Fruit fly (Drosophila melanogaster) whole organism, prepupa: Measurements from ENCODE around the gene Sac1.

ENCODE experiments used
- Blimp-1 ChIP-seq: fragments of 200-800 bp; sonication (Bioruptor generic); optimal IDR thresholded peaks from 3 replicates; lab custom pipeline; 2017; ENCODE audit warnings: missing biosample characterization, missing genetic modification characterization, mild to moderate bottlenecking, moderate library complexity, missing genetic modification reagents
- CG34406 ChIP-seq: fragments of 200-800 bp; sonication (Bioruptor generic); optimal IDR thresholded peaks from 3 replicates; lab custom pipeline; 2016; ENCODE audit warnings: missing biosample characterization, missing genetic modification characterization
- CG3919 ChIP-seq: fragments of 200-800 bp; sonication (Bioruptor generic); optimal IDR thresholded peaks from 3 replicates; lab custom pipeline; 2016; ENCODE audit warnings: missing biosample characterization, missing genetic modification characterization
- CG4318 ChIP-seq: fragments of 200-800 bp; sonication (Bioruptor generic); optimal IDR thresholded peaks from 3 replicates; lab custom pipeline; 2017; ENCODE audit warnings: missing biosample characterization, mild to moderate bottlenecking, missing genetic modification characterization
- CG6808 ChIP-seq: fragments of 200-800 bp; sonication (Bioruptor generic); optimal IDR thresholded peaks from 3 replicates; lab custom pipeline; 2017; ENCODE audit warnings: missing biosample characterization, missing genetic modification characterization, mild to moderate bottlenecking, moderate library complexity, missing genetic modification reagents
- CG6854 ChIP-seq: fragments of 200-800 bp; sonication (Bioruptor generic); optimal IDR thresholded peaks from 2 replicates; lab custom pipeline; 2017; ENCODE audit warnings: missing biosample characterization, mild to moderate bottlenecking, missing genetic modification characterization
- Gug ChIP-seq: fragments of 200-800 bp; sonication (Bioruptor generic); IDR thresholded peaks from 2 replicates; pipeline ENCODE4 v1.3.6; 2022; ENCODE audit warnings: missing biosample characterization, missing genetic modification characterization
- Hr38 ChIP-seq: sonication (Bioruptor generic); optimal IDR thresholded peaks from 2 replicates; lab custom pipeline; 2016; ENCODE audit warnings: missing biosample characterization, missing genetic modification characterization
- Hr39 ChIP-seq: fragments of 200-800 bp; sonication (Bioruptor generic); optimal IDR thresholded peaks from 2 replicates; lab custom pipeline; 2016; ENCODE audit warnings: missing biosample characterization, missing genetic modification characterization
- Hr4 ChIP-seq: fragments of 200-800 bp; sonication (Bioruptor generic); optimal IDR thresholded peaks from 3 replicates; lab custom pipeline; 2016; ENCODE audit warnings: missing biosample characterization, missing genetic modification characterization
- Lpt ChIP-seq: fragments of 200-800 bp; sonication (Bioruptor generic); optimal IDR thresholded peaks from 3 replicates; lab custom pipeline; 2016; ENCODE audit warnings: missing biosample characterization, missing genetic modification characterization
- OdsH ChIP-seq: fragments of 200-800 bp; sonication (Bioruptor generic); optimal IDR thresholded peaks from 3 replicates; lab custom pipeline; 2016; ENCODE audit warnings: missing biosample characterization, missing genetic modification characterization
- Smox ChIP-seq: fragments of 200-800 bp; sonication (Bioruptor generic); optimal IDR thresholded peaks from 3 replicates; lab custom pipeline; 2016; ENCODE audit warnings: missing biosample characterization, missing genetic modification characterization
- pdm3 ChIP-seq: fragments of 200-800 bp; sonication (Bioruptor generic); optimal IDR thresholded peaks from 3 replicates; lab custom pipeline; 2016; ENCODE audit warnings: missing biosample characterization, missing genetic modification characterization

DNA sequence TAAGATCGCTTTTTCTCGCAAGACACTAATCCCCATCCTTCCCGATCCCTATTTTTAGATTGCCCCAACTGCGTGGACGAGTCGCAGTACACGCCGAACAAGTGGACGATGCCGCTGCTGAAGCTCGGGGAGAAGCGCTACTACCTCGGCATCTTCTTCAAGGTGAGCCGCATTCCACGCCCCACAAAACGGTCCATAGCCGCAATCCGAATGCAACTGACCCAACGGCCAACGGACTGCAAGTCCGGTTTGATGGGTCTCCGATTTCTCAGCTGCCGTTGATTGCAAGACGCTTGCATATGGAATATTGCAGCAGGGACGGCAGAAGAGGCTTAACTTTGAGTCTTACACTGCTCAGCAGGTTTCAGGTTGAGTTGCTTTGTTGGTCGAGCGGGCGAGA is 21.4 kb downstream of the Sac1 start:
- no peak for TF ChIP-seq CG6854 (GFP tag; lab: Kevin White, UChicago)
- no peak for TF ChIP-seq Hr39 (GFP tag; lab: Kevin White, UChicago)
- TF ChIP-seq OdsH (GFP tag; lab: Kevin White, UChicago) = no peak
- no peak for TF ChIP-seq Hr4 (GFP tag; lab: Kevin White, UChicago)
- TF ChIP-seq CG4318 = no peak
- TF ChIP-seq pdm3 (GFP tag; lab: Kevin White, UChicago) = no peak
- no peak for TF ChIP-seq Lpt
- no peak for TF ChIP-seq Hr38 (GFP tag; lab: Kevin White, UChicago)
- no peak for TF ChIP-seq Gug
- no peak for TF ChIP-seq CG34406
- TF ChIP-seq Smox (GFP tag; lab: Kevin White, UChicago) = no peak
- no peak for TF ChIP-seq Blimp-1 (GFP tag; lab: Kevin White, UChicago)
- no peak for TF ChIP-seq CG6808
- no peak for TF ChIP-seq CG3919 (GFP tag; lab: Kevin White, UChicago)
